Worm (Caenorhabditis elegans): Measurements from ENCODE around the gene F36A4.2.

DNA sequence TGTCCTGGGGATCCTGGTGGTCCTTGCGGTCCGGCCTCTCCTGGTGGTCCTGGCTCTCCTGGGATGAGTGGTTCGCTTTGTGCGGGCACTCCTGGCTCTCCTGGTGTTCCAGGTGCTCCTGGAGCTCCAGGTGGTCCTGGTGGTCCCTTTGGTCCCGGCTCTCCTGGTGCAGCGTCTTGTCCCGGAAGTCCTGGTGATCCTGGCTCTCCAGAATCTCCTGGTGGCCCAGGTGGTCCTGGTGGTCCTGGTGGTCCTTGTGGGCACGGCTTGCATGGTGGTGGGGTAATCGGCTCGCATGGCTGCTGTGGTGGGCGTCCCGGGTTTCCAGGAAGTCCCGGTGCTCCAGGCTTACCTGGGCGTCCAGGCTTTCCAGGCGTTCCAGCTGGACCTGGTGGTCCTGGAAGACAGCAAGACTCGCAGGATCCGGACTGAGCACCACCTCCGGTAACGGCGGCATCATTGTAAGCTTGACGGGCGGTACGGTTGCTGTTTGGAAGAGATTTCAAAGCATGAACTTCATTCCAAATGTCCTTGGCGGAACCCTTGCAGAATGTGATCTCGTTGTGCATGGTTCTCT, 27.1 kb upstream of the F36A4.2 start:
- no peak for TF ChIP-seq madf-2 (tag; optimal IDR thresholded peaks at IDR 0.05)
- TF ChIP-seq pha-4 (tag; optimal IDR thresholded peaks at IDR 0.05), result no peak
- no peak for TF ChIP-seq pag-3 (tag; optimal IDR thresholded peaks at IDR 0.05; ENCODE audit: borderline replicate concordance)
- TF ChIP-seq fkh-10 (GFP tag; optimal IDR thresholded peaks at IDR 0.05), result no peak
- peak; percentile 20 for TF ChIP-seq sdc-2 (tag; optimal IDR thresholded peaks at IDR 0.05)
- TF ChIP-seq lin-11 (tag; optimal IDR thresholded peaks at IDR 0.05), result no peak
- TF ChIP-seq fax-1 (tag; optimal IDR thresholded peaks at IDR 0.05), result no peak
- no peak for TF ChIP-seq unc-55 (GFP tag; optimal IDR thresholded peaks at IDR 0.05)
- no peak for TF ChIP-seq ama-1 (optimal IDR thresholded peaks at IDR 0.05)
- no peak for TF ChIP-seq rnt-1 (tag; optimal IDR thresholded peaks at IDR 0.05)
- TF ChIP-seq ceh-30 (tag; optimal IDR thresholded peaks at IDR 0.05), result no peak

Measured in whole organism, late embryonic.